Worm (Caenorhabditis elegans) whole organism, L1 larva: ENCODE data around the gene mod-1.

ENCODE experiments used
- aly-2 ChIP-seq: fragments of 150-350 bp; optimal IDR thresholded peaks from 2 replicates; lab custom pipeline; 2014; ENCODE audit warnings: missing biosample characterization, missing genetic modification characterization
- nhr-84 ChIP-seq: sonication (generic microtip); optimal IDR thresholded peaks from 2 replicates; lab custom pipeline; 2017; ENCODE audit warnings: missing biosample characterization, missing genetic modification characterization
- unc-62 ChIP-seq: fragments of 150-350 bp; optimal IDR thresholded peaks from 2 replicates; lab custom pipeline; 2014; ENCODE audit warnings: missing biosample characterization, missing genetic modification reagents, missing genetic modification characterization
- zag-1 ChIP-seq: fragments of 150-350 bp; optimal IDR thresholded peaks from 2 replicates; lab custom pipeline; 2014; ENCODE audit warnings: missing biosample characterization, missing genetic modification characterization

DNA sequence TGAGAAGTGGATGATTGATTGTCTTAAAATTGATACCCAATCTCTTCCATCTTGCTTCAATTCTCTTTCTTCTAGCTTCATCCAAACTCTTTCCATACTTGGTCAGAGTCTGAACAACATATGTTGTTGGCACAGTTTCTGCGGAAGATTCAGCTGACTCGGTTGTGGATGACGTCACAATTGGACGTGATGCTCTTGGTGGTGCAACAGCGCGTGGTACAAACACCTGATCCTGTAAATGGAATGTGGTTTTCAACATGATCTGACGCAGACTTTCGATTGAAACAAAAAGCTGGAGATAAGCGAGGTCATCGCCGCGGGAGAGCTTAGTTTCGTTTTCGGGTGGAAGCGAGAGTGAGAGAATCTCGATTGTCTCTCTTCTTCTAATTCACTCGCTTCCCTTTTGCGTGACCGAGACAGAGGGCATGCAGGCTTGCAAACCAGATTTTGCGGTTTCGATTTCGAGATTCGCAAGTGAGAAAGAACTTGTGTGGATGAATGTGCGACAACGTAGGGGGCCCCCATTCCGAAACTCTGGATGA is 28.7 kb upstream of the mod-1 start:
- TF ChIP-seq nhr-84 (tag; lab: Kevin White, UChicago) (no peak), aly-2 (tag; lab: Kevin White, UChicago) (no peak), zag-1 (no peak), unc-62 (GFP tag; lab: Kevin White, UChicago) (no peak)
